Worm (Caenorhabditis elegans): Measurements from ENCODE around the gene srh-17.

Gene srh-17

ce11 chrV:14680014-14680413, 18.9 kb downstream of the srh-17 start, which contains the start of gene C47E8.3:
Gene C47E8.3, plus strand, starts transcription at chrV:14680314.
- TF ChIP-seq T07F8.4 (tag; optimal IDR thresholded peaks at IDR 0.05), result no peak

DNA sequence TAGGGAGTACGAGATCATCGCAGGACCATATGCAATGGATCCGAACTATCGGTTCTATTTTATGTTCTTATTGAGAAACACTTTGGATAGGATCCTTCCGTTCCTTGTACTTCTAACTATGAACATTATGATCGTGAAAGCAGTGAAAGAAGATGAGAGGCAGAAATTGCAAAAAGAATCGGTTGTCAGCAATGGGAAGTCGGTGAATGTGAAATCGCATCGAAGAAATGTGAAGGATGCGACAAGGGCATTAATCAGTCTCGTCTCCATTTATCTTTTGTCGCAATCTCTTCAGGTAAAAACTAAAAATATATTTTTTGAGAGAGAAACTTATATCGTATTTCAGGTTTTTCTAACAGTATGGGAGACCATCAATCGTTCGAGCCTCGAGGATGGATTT, 21.8 kb downstream of the srh-17 start:
- TF ChIP-seq sptf-2 (GFP tag; optimal IDR thresholded peaks at IDR 0.05), result no peak
- TF ChIP-seq tlf-1 (GFP tag; optimal IDR thresholded peaks at IDR 0.05), result no peak
- TF ChIP-seq Y53F4B.3 (GFP tag; IDR thresholded peaks at IDR 0.05), result no peak
- TF ChIP-seq nhr-80 (tag; optimal IDR thresholded peaks at IDR 0.05), result no peak
- TF ChIP-seq somi-1 (GFP tag; optimal IDR thresholded peaks at IDR 0.05), result no peak
- TF ChIP-seq unc-130 (GFP tag; optimal IDR thresholded peaks at IDR 0.05), result no peak
- no peak for TF ChIP-seq sdz-38 (tag; optimal IDR thresholded peaks at IDR 0.05)
- no peak for TF ChIP-seq rec-8 (tag; optimal IDR thresholded peaks at IDR 0.05)

ce11 chrV:14683291-14683690, 22.2 kb downstream of the srh-17 start:
- TF ChIP-seq C06A6.2 (GFP tag; conservative IDR thresholded peaks at IDR 0.05) (no peak), tlf-1 (GFP tag; optimal IDR thresholded peaks at IDR 0.05) (no peak), hsf-1 (GFP tag; IDR thresholded peaks at IDR 0.05) (0 out of 2 replicates have a peak, but pooled peaks have one; percentile 23), dox-1 (GFP tag; IDR thresholded peaks at IDR 0.05) (0 out of 2 replicates have a peak, but pooled peaks have one; percentile 4), attf-5 (GFP tag; optimal IDR thresholded peaks at IDR 0.05) (no peak), nfyb-1 (GFP tag; IDR thresholded peaks at IDR 0.05) (0 out of 2 replicates have a peak, but pooled peaks have one; percentile 40), mel-28 (tag; optimal IDR thresholded peaks at IDR 0.05; ENCODE audit: borderline replicate concordance) (no peak)

- TF ChIP-seq ZK185.1 (tag; optimal IDR thresholded peaks at IDR 0.05; ENCODE audit: poor library complexity, severe bottlenecking), result no peak
- TF ChIP-seq ztf-26 (tag; optimal IDR thresholded peaks at IDR 0.05), result no peak
- no peak for TF ChIP-seq hlh-26 (GFP tag; conservative IDR thresholded peaks at IDR 0.05)
- no peak for TF ChIP-seq rec-8 (tag; optimal IDR thresholded peaks at IDR 0.05)
- no peak for TF ChIP-seq nfyb-1 (GFP tag; IDR thresholded peaks at IDR 0.05)
- no peak for TF ChIP-seq chd-7 (tag; optimal IDR thresholded peaks at IDR 0.05)
- no peak for TF ChIP-seq tbx-9 (tag; optimal IDR thresholded peaks at IDR 0.05; ENCODE audit: borderline replicate concordance)
- no peak for TF ChIP-seq atf-7 (tag; optimal IDR thresholded peaks at IDR 0.05)
- no peak for TF ChIP-seq ceh-40 (GFP tag; IDR thresholded peaks at IDR 0.05)
- no peak for TF ChIP-seq B0336.3 (GFP tag; IDR thresholded peaks at IDR 0.05)
- no peak for TF ChIP-seq T07F8.4 (tag; optimal IDR thresholded peaks at IDR 0.05)
- no peak for TF ChIP-seq lir-1 (GFP tag; conservative IDR thresholded peaks at IDR 0.05)
- no peak for TF ChIP-seq F23B12.7 (tag; optimal IDR thresholded peaks at IDR 0.05; ENCODE audit: insufficient read depth)
- TF ChIP-seq efl-1 (GFP tag; optimal IDR thresholded peaks at IDR 0.05), result no peak
Measured at ce11 chrV:14683926-14684325, 22.8 kb downstream of the srh-17 start.

DNA sequence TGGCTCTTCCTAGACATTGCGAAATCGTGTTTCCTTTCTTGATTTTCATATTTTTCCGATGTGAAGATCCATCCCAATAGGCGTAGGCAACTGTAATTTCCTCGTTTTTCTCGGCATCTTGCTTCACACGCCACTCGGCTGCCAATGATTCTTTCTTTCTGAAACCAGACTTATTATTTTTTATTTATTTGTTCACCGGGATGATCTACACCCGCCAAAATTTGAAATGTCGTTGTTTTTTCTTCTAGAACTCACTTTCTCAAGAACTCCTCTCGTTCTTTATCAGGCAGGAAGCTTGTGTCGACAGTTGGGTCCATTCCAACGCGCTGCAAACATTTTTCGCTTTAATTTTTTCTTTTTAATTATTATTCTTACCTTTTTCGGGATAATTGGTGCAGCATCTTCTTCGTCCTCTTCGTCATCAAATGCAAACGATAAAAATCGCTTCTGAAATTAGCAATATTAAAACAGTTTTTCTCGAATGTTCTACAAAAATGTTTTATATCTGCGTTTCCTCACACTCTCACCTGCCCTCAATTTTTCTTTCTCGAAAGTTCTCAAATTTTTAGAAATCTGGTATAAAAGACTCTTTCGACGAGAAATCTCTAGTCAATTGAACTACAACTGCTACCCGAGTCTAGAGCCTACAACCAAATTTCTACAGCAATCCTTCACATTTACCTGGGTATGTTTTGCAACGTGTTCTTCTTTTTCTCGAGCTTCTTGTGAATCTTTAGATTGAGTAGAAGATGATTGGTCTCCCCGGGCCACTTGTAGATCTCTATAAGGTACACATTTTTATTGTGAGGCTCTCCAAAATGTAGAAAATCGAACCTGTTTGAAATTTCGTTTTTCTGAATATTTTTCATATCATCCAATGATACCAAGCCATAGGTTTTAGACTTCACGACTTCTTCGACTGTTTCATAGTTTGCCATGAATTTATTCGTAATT, 23.5 kb downstream of the srh-17 start, which contains the start of gene hsp-90:
TSS of gene hsp-90 (plus strand) at position 560 of the 954 bp plus-strand sequence.
- TF ChIP-seq F10E7.11 (tag; optimal IDR thresholded peaks at IDR 0.05), result no peak
- peak; percentile 23 for TF ChIP-seq xnd-1 (tag; optimal IDR thresholded peaks at IDR 0.05)
- no peak for TF ChIP-seq egl-44 (GFP tag; IDR thresholded peaks at IDR 0.05)
- TF ChIP-seq sea-2 (GFP tag; IDR thresholded peaks at IDR 0.05), result no peak
- no peak for TF ChIP-seq egrh-3 (GFP tag; IDR thresholded peaks at IDR 0.05)
- no peak for TF ChIP-seq lin-40 (tag; optimal IDR thresholded peaks at IDR 0.05)
- peak; percentile 56; the same call in 1 of the 2 replicates for TF ChIP-seq madf-8 (GFP tag; conservative IDR thresholded peaks at IDR 0.05)
- no peak for TF ChIP-seq D2030.7 (GFP tag; IDR thresholded peaks at IDR 0.05)
- no peak for TF ChIP-seq dox-1 (GFP tag; IDR thresholded peaks at IDR 0.05)
- TF ChIP-seq ama-1 (optimal IDR thresholded peaks at IDR 0.05), result peak; percentile 45
- no peak for TF ChIP-seq ama-1 (GFP tag; optimal IDR thresholded peaks at IDR 0.05)
- no peak for TF ChIP-seq madf-10 (tag; optimal IDR thresholded peaks at IDR 0.05)
- no peak for TF ChIP-seq ekl-4 (GFP tag; IDR thresholded peaks at IDR 0.05)
- no peak for TF ChIP-seq lir-1 (GFP tag; conservative IDR thresholded peaks at IDR 0.05)
- peak; percentile 73 for TF ChIP-seq madf-6 (GFP tag; IDR thresholded peaks at IDR 0.05)
- no peak for TF ChIP-seq hlh-12 (tag; optimal IDR thresholded peaks at IDR 0.05)
- no peak for TF ChIP-seq ztf-3 (GFP tag; optimal IDR thresholded peaks at IDR 0.05)
- TF ChIP-seq tlf-1 (GFP tag; optimal IDR thresholded peaks at IDR 0.05), result no peak
